Fruit fly (Drosophila melanogaster) whole organism, embryonic: ENCODE data around the gene toe.
A peak's percentile ranks its signal among the peaks of the same experiment; 100 is the strongest.

ENCODE experiments used
- Atf-2 ChIP-seq: fragments of 200-800 bp; sonication (Bioruptor generic); optimal IDR thresholded peaks from 2 replicates; lab custom pipeline; 2016; ENCODE audit warnings: missing biosample characterization, missing genetic modification characterization
- Atf6 ChIP-seq: fragments of 200-800 bp; sonication (Bioruptor generic); IDR thresholded peaks from 2 replicates; pipeline ENCODE4 v1.3.6; 2022; ENCODE audit warnings: missing biosample characterization, missing genetic modification characterization
- Bteb2 ChIP-seq: fragments of 200-800 bp; sonication (Bioruptor generic); optimal IDR thresholded peaks from 2 replicates; lab custom pipeline; 2016; ENCODE audit warnings: missing biosample characterization, missing genetic modification characterization
- CG11093 ChIP-seq: fragments of 200-800 bp; sonication (Bioruptor generic); IDR thresholded peaks from 3 replicates; pipeline ENCODE4 v1.3.6; 2022; ENCODE audit warnings: missing biosample characterization, missing genetic modification characterization
- CG11696 ChIP-seq: fragments of 200-800 bp; sonication (Bioruptor generic); IDR thresholded peaks from 2 replicates; pipeline ENCODE4 v1.3.6; 2022; ENCODE audit warnings: missing biosample characterization, missing genetic modification characterization
- CG13296 ChIP-seq: fragments of 200-800 bp; sonication (Bioruptor generic); optimal IDR thresholded peaks from 3 replicates; lab custom pipeline; 2018; ENCODE audit warnings: missing biosample characterization, mild to moderate bottlenecking, missing genetic modification characterization
- CG1529 ChIP-seq: fragments of 200-800 bp; sonication (Bioruptor generic); optimal IDR thresholded peaks from 3 replicates; lab custom pipeline; 2018; ENCODE audit warnings: missing biosample characterization, missing genetic modification characterization
- CG1602 ChIP-seq: fragments of 200-800 bp; sonication (Bioruptor generic); optimal IDR thresholded peaks from 3 replicates; lab custom pipeline; 2016; ENCODE audit warnings: missing biosample characterization, missing genetic modification characterization
- CG16863 ChIP-seq: fragments of 200-800 bp; sonication (Bioruptor generic); optimal IDR thresholded peaks from 3 replicates; lab custom pipeline; 2016; ENCODE audit warnings: missing biosample characterization, missing genetic modification characterization
- CG17829 ChIP-seq: fragments of 200-800 bp; optimal IDR thresholded peaks from 2 replicates; lab custom pipeline; 2019; ENCODE audit warnings: missing biosample characterization, mild to moderate bottlenecking, missing genetic modification characterization, moderate library complexity
- CG1832 ChIP-seq: fragments of 200-800 bp; sonication (Bioruptor generic); optimal IDR thresholded peaks from 2 replicates; lab custom pipeline; 2017; ENCODE audit warnings: missing biosample characterization, mild to moderate bottlenecking, missing genetic modification characterization, inconsistent platforms
- CG3281 ChIP-seq: fragments of 200-800 bp; sonication (Bioruptor generic); optimal IDR thresholded peaks from 3 replicates; lab custom pipeline; 2017; ENCODE audit warnings: missing biosample characterization, mild to moderate bottlenecking, missing genetic modification characterization
- CG34376 ChIP-seq: fragments of 200-800 bp; sonication (Bioruptor generic); optimal IDR thresholded peaks from 2 replicates; lab custom pipeline; 2018; ENCODE audit warnings: missing biosample characterization, mild to moderate bottlenecking, missing genetic modification characterization
- CG4328 ChIP-seq: fragments of 200-800 bp; sonication (Bioruptor generic); optimal IDR thresholded peaks from 3 replicates; lab custom pipeline; 2017; ENCODE audit warnings: missing biosample characterization, missing genetic modification reagents, missing genetic modification characterization
- CG6654 ChIP-seq: fragments of 200-800 bp; sonication (Bioruptor generic); optimal IDR thresholded peaks from 2 replicates; lab custom pipeline; 2017; ENCODE audit warnings: missing biosample characterization, mild to moderate bottlenecking, missing genetic modification characterization
- CG7271 ChIP-seq: fragments of 200-800 bp; sonication (Bioruptor generic); optimal IDR thresholded peaks from 2 replicates; lab custom pipeline; 2018; ENCODE audit warnings: missing biosample characterization, mild to moderate bottlenecking, missing genetic modification characterization, moderate library complexity
- CG7357 ChIP-seq: fragments of 200-800 bp; sonication (Bioruptor generic); IDR thresholded peaks from 3 replicates; pipeline ENCODE4 v1.3.6; 2022; ENCODE audit warnings: missing biosample characterization, missing genetic modification characterization
- CG7745 ChIP-seq: fragments of 200-800 bp; sonication (Bioruptor generic); optimal IDR thresholded peaks from 2 replicates; lab custom pipeline; 2018; ENCODE audit warnings: missing biosample characterization, mild to moderate bottlenecking, missing genetic modification characterization, moderate library complexity
- CG7963 ChIP-seq: fragments of 200-800 bp; sonication (Bioruptor generic); IDR thresholded peaks from 3 replicates; pipeline ENCODE4 v1.3.6; 2022; ENCODE audit warnings: missing biosample characterization, missing genetic modification characterization; ENCODE audit not compliant: partially characterized antibody
- CG8281 ChIP-seq: fragments of 200-800 bp; sonication (Bioruptor generic); optimal IDR thresholded peaks from 2 replicates; lab custom pipeline; 2018; ENCODE audit warnings: missing biosample characterization, mild to moderate bottlenecking, missing genetic modification characterization, moderate library complexity
- CG9437 ChIP-seq: fragments of 200-800 bp; sonication (Bioruptor generic); optimal IDR thresholded peaks from 2 replicates; lab custom pipeline; 2018; ENCODE audit warnings: missing biosample characterization, mild to moderate bottlenecking, missing genetic modification characterization
- CHES-1-like ChIP-seq: fragments of 200-800 bp; sonication (Bioruptor generic); optimal IDR thresholded peaks from 2 replicates; lab custom pipeline; 2016; ENCODE audit warnings: missing biosample characterization, missing genetic modification characterization
- CoRest ChIP-seq: fragments of 200-800 bp; sonication (Bioruptor generic); optimal IDR thresholded peaks from 3 replicates; lab custom pipeline; 2018; ENCODE audit warnings: missing biosample characterization, mild to moderate bottlenecking, missing genetic modification characterization, moderate library complexity
- Dip2 ChIP-seq: fragments of 200-800 bp; sonication (Bioruptor generic); IDR thresholded peaks from 2 replicates; pipeline ENCODE4 v1.3.6; 2022; ENCODE audit warnings: missing biosample characterization, missing genetic modification characterization
- ERR ChIP-seq: fragments of 200-800 bp; sonication (Bioruptor generic); optimal IDR thresholded peaks from 2 replicates; lab custom pipeline; 2016; ENCODE audit warnings: missing biosample characterization, missing genetic modification characterization
- Ets97D ChIP-seq: fragments of 200-800 bp; sonication (Bioruptor generic); optimal IDR thresholded peaks from 3 replicates; lab custom pipeline; 2016; ENCODE audit warnings: missing biosample characterization, missing genetic modification characterization
- Hmr ChIP-seq: fragments of 200-800 bp; sonication (Bioruptor generic); optimal IDR thresholded peaks from 3 replicates; lab custom pipeline; 2017; ENCODE audit warnings: mild to moderate bottlenecking, missing biosample characterization, missing genetic modification reagents, missing genetic modification characterization
- Kr ChIP-seq: fragments of 200-800 bp; sonication (Bioruptor generic); optimal IDR thresholded peaks from 2 replicates; lab custom pipeline; 2017; ENCODE audit warnings: missing biosample characterization, mild to moderate bottlenecking, missing genetic modification characterization
- Mrtf ChIP-seq: fragments of 200-800 bp; sonication (Bioruptor generic); IDR thresholded peaks from 3 replicates; pipeline ENCODE4 v1.3.6; 2022; ENCODE audit warnings: missing biosample characterization, missing genetic modification characterization
- Oli ChIP-seq: fragments of 200-800 bp; sonication (Bioruptor generic); optimal IDR thresholded peaks from 2 replicates; lab custom pipeline; 2018; ENCODE audit warnings: missing biosample characterization, mild to moderate bottlenecking, missing genetic modification characterization, moderate library complexity
- Scr ChIP-seq: fragments of 200-800 bp; sonication (Bioruptor generic); IDR thresholded peaks from 2 replicates; pipeline ENCODE4 v1.3.6; 2022; ENCODE audit warnings: missing biosample characterization, missing genetic modification characterization; ENCODE audit not compliant: partially characterized antibody
- Sry-δ ChIP-seq: fragments of 200-800 bp; sonication (Bioruptor generic); optimal IDR thresholded peaks from 2 replicates; lab custom pipeline; 2016; ENCODE audit warnings: missing biosample characterization, missing genetic modification characterization
- TFAM ChIP-seq: fragments of 200-800 bp; sonication (Bioruptor generic); optimal IDR thresholded peaks from 2 replicates; lab custom pipeline; 2017; ENCODE audit warnings: missing biosample characterization, missing genetic modification characterization, inconsistent platforms
- Usf ChIP-seq: fragments of 200-800 bp; sonication (Bioruptor generic); optimal IDR thresholded peaks from 2 replicates; lab custom pipeline; 2017; ENCODE audit warnings: missing genotype, missing biosample characterization, missing genetic modification characterization
- Xrp1 ChIP-seq: fragments of 200-800 bp; sonication (Bioruptor generic); IDR thresholded peaks from 2 replicates; pipeline ENCODE4 v1.3.6; 2022; ENCODE audit warnings: missing biosample characterization, missing genetic modification characterization
- ac ChIP-seq: fragments of 200-800 bp; sonication (Bioruptor generic); optimal IDR thresholded peaks from 3 replicates; lab custom pipeline; 2017; ENCODE audit warnings: missing biosample characterization, mild to moderate bottlenecking, missing genetic modification characterization
- amos ChIP-seq: fragments of 200-800 bp; sonication (Bioruptor generic); IDR thresholded peaks from 2 replicates; pipeline ENCODE4 v1.3.6; 2022; ENCODE audit warnings: missing biosample characterization, missing genetic modification characterization; ENCODE audit not compliant: partially characterized antibody
- cas ChIP-seq: fragments of 200-800 bp; sonication (Bioruptor generic); IDR thresholded peaks from 2 replicates; pipeline ENCODE4 v1.3.6; 2022; ENCODE audit warnings: missing biosample characterization, missing genetic modification characterization
- crol ChIP-seq: fragments of 200-800 bp; sonication (Bioruptor generic); IDR thresholded peaks from 2 replicates; pipeline ENCODE4 v1.3.6; 2022; ENCODE audit warnings: missing biosample characterization, missing genetic modification characterization
- danr ChIP-seq: fragments of 200-800 bp; sonication (Bioruptor generic); IDR thresholded peaks from 2 replicates; pipeline ENCODE4 v1.3.6; 2022; ENCODE audit warnings: missing biosample characterization, missing genetic modification characterization
- mam ChIP-seq: fragments of 200-800 bp; sonication (Bioruptor generic); optimal IDR thresholded peaks from 3 replicates; lab custom pipeline; 2016; ENCODE audit warnings: missing biosample characterization, missing genetic modification characterization
- mld ChIP-seq: fragments of 200-800 bp; sonication (Bioruptor generic); IDR thresholded peaks from 3 replicates; pipeline ENCODE4 v1.3.6; 2022; ENCODE audit warnings: missing biosample characterization, missing genetic modification characterization; ENCODE audit not compliant: partially characterized antibody
- odd ChIP-seq: fragments of 200-800 bp; sonication (Bioruptor generic); optimal IDR thresholded peaks from 2 replicates; lab custom pipeline; 2017; ENCODE audit warnings: missing biosample characterization, mild to moderate bottlenecking, missing genetic modification characterization
- pfk ChIP-seq: fragments of 200-800 bp; sonication (Bioruptor generic); optimal IDR thresholded peaks from 2 replicates; lab custom pipeline; 2018; ENCODE audit warnings: missing biosample characterization, mild to moderate bottlenecking, missing genetic modification characterization, moderate library complexity
- rib ChIP-seq: fragments of 200-800 bp; sonication (Bioruptor generic); IDR thresholded peaks from 2 replicates; pipeline ENCODE4 v1.3.6; 2022; ENCODE audit warnings: missing biosample characterization, missing genetic modification characterization
- schlank ChIP-seq: fragments of 200-800 bp; sonication (Bioruptor generic); optimal IDR thresholded peaks from 2 replicates; lab custom pipeline; 2018; ENCODE audit warnings: missing biosample characterization, mild to moderate bottlenecking, missing genetic modification characterization
- scrt ChIP-seq: fragments of 200-800 bp; sonication (Bioruptor generic); optimal IDR thresholded peaks from 2 replicates; lab custom pipeline; 2018; ENCODE audit warnings: missing biosample characterization, mild to moderate bottlenecking, missing genetic modification characterization, moderate library complexity
- stwl ChIP-seq: fragments of 200-800 bp; sonication (Bioruptor generic); optimal IDR thresholded peaks from 3 replicates; lab custom pipeline; 2018; ENCODE audit warnings: missing biosample characterization, mild to moderate bottlenecking, missing genetic modification characterization, moderate library complexity
- tap ChIP-seq: fragments of 200-800 bp; optimal IDR thresholded peaks from 3 replicates; lab custom pipeline; 2019; ENCODE audit warnings: missing biosample characterization, mild to moderate bottlenecking, missing genetic modification characterization, moderate library complexity
- ttk ChIP-seq: fragments of 200-800 bp; sonication (Bioruptor generic); IDR thresholded peaks from 2 replicates; pipeline ENCODE4 v2.1.2; 2022; ENCODE audit warnings: missing biosample characterization, missing genetic modification characterization
- wek ChIP-seq: fragments of 200-800 bp; sonication (Bioruptor generic); optimal IDR thresholded peaks from 3 replicates; lab custom pipeline; 2018; ENCODE audit warnings: missing biosample characterization, mild to moderate bottlenecking, missing genetic modification characterization, moderate library complexity

The toe gene

DNA sequence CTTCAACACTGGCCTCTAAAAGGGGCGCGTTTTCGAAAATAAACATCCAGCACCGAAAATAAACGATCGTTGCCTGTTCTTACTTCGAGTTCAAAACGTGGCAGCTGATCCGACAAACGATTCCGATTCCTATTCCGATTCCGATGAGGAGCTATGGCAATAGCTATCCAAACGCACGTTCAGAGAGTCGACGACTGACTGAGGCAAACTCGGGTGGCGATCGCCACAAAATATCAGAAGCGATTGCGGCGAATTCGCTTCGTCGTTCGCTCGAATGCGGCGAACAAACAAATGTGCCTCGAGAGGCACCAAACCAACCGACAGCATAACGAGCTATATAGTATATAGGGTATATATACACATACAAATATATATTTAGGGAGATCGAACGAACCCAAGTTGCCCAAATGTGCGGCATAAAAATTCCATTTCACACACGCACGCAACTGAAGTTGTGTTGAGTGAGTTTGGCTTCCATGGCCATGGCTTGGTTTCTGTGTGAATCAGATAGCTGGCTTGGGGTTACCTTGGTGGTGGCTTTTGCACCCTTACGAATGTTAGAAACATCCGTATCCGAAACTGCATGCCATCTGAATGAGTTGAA, 41.1 kb downstream of the toe start, which contains the start of gene Ncc69 (continued):
- TF ChIP-seq ttk (GFP tag; lab: Robert Waterston, UW) (no peak), CG34376 (GFP tag; lab: Kevin White, UChicago) (peak; percentile 16), odd (no peak), CoRest (no peak), Scr (GFP tag; lab: Robert Waterston, UW) (no peak; the same call in 1 of the 2 replicates), Bteb2 (GFP tag; lab: Kevin White, UChicago) (no peak), Hmr (GFP tag; lab: Kevin White, UChicago) (no peak), pfk (GFP tag; lab: Kevin White, UChicago) (no peak), CG7357 (GFP tag; lab: Robert Waterston, UW) (no peak), CG1529 (GFP tag; lab: Kevin White, UChicago) (no peak), CG6654 (no peak), CG8281 (tag; lab: Kevin White, UChicago) (no peak), stwl (tag; lab: Kevin White, UChicago) (no peak), CG4328 (GFP tag; lab: Kevin White, UChicago) (no peak), Usf (GFP tag; lab: Kevin White, UChicago) (no peak), CG13296 (GFP tag; lab: Kevin White, UChicago) (no peak), Atf6 (GFP tag; lab: Robert Waterston, UW) (no peak), TFAM (GFP tag; lab: Kevin White, UChicago) (no peak), CG3281 (GFP tag; lab: Kevin White, UChicago) (no peak), ERR (GFP tag; lab: Kevin White, UChicago) (no peak), rib (GFP tag; lab: Robert Waterston, UW) (no peak), wek (GFP tag; lab: Kevin White, UChicago) (no peak), CG11093 (GFP tag; lab: Robert Waterston, UW) (no peak), tap (tag; lab: Kevin White, UChicago) (peak; percentile 21), crol (GFP tag; lab: Robert Waterston, UW) (no peak), CG17829 (tag; lab: Kevin White, UChicago) (peak; percentile 46), schlank (tag; lab: Kevin White, UChicago) (no peak), Ets97D (GFP tag; lab: Kevin White, UChicago) (no peak), CG1832 (GFP tag; lab: Kevin White, UChicago) (no peak), CG9437 (GFP tag; lab: Kevin White, UChicago) (no peak), ac (GFP tag; lab: Kevin White, UChicago) (no peak), scrt (GFP tag; lab: Kevin White, UChicago) (no peak), amos (GFP tag; lab: Robert Waterston, UW) (no peak; the same call in 1 of the 2 replicates), CG7271 (tag; lab: Kevin White, UChicago) (no peak), CG1602 (GFP tag; lab: Kevin White, UChicago) (no peak), cas (GFP tag; lab: Robert Waterston, UW) (no peak), CG11696 (GFP tag; lab: Robert Waterston, UW) (no peak), mld (GFP tag; lab: Robert Waterston, UW) (no peak), danr (no peak), CG7745 (tag; lab: Kevin White, UChicago) (no peak), Mrtf (GFP tag; lab: Robert Waterston, UW) (no peak), CG7963 (0 out of 3 replicates have a peak, but pooled peaks have one; percentile 44), Dip2 (GFP tag; lab: Robert Waterston, UW) (no peak), Kr (GFP tag; lab: Kevin White, UChicago) (no peak), CHES-1-like (GFP tag; lab: Kevin White, UChicago) (no peak), CG16863 (GFP tag; lab: Kevin White, UChicago) (no peak), Oli (tag; lab: Kevin White, UChicago) (no peak), Sry-δ (GFP tag; lab: Kevin White, UChicago) (no peak), mam (GFP tag; lab: Kevin White, UChicago) (no peak), Atf-2 (GFP tag; lab: Kevin White, UChicago) (no peak), Xrp1 (GFP tag; lab: Robert Waterston, UW) (no peak)
